Worm (Caenorhabditis elegans): ENCODE results near the gene str-247.

- TF ChIP-seq flt-1 (GFP tag; IDR thresholded peaks at IDR 0.05): no peak
- TF ChIP-seq ref-1 (GFP tag; conservative IDR thresholded peaks at IDR 0.05): no peak
- no peak for TF ChIP-seq tab-1 (GFP tag; IDR thresholded peaks at IDR 0.05)
Observed at ce11 chrV:3968929-3969328, 15.1 kb downstream of the str-247 start.

All from whole organism, midembryonic.